Fruit fly (Drosophila melanogaster) whole organism, embryonic: ENCODE results near the gene CG34041.

Experiments used
- Atf6 ChIP-seq: fragments of 200-800 bp; sonication (Bioruptor generic); IDR thresholded peaks from 2 replicates; pipeline ENCODE4 v1.3.6; 2022; ENCODE audit warnings: missing biosample characterization, missing genetic modification characterization
- Bteb2 ChIP-seq: fragments of 200-800 bp; sonication (Bioruptor generic); optimal IDR thresholded peaks from 2 replicates; lab custom pipeline; 2016; ENCODE audit warnings: missing biosample characterization, missing genetic modification characterization
- CG10321 ChIP-seq: fragments of 200-800 bp; sonication (Bioruptor generic); IDR thresholded peaks from 2 replicates; pipeline ENCODE4 v1.3.6; 2022; ENCODE audit warnings: missing biosample characterization, missing genetic modification characterization
- CG13296 ChIP-seq: fragments of 200-800 bp; sonication (Bioruptor generic); optimal IDR thresholded peaks from 3 replicates; lab custom pipeline; 2018; ENCODE audit warnings: missing biosample characterization, mild to moderate bottlenecking, missing genetic modification characterization
- CG15011 ChIP-seq: fragments of 200-800 bp; sonication (Bioruptor generic); optimal IDR thresholded peaks from 3 replicates; lab custom pipeline; 2018; ENCODE audit warnings: missing biosample characterization, mild to moderate bottlenecking, missing genetic modification characterization
- CG15696 ChIP-seq: fragments of 200-800 bp; sonication (Bioruptor generic); optimal IDR thresholded peaks from 2 replicates; lab custom pipeline; 2019; ENCODE audit warnings: missing biosample characterization, mild to moderate bottlenecking, missing genetic modification characterization, moderate library complexity
- CG1647 ChIP-seq: fragments of 200-800 bp; sonication (Bioruptor generic); optimal IDR thresholded peaks from 3 replicates; lab custom pipeline; 2016; ENCODE audit warnings: missing biosample characterization, missing genetic modification characterization
- CG17359 ChIP-seq: fragments of 200-800 bp; sonication (Bioruptor generic); optimal IDR thresholded peaks from 3 replicates; lab custom pipeline; 2018; ENCODE audit warnings: missing biosample characterization, mild to moderate bottlenecking, missing genetic modification characterization, moderate library complexity
- CG17385 ChIP-seq: fragments of 200-800 bp; sonication (Bioruptor generic); optimal IDR thresholded peaks from 3 replicates; lab custom pipeline; 2018; ENCODE audit warnings: missing biosample characterization, mild to moderate bottlenecking, missing genetic modification characterization
- CG17568 ChIP-seq: fragments of 200-800 bp; sonication (Bioruptor generic); optimal IDR thresholded peaks from 2 replicates; lab custom pipeline; 2018; ENCODE audit warnings: missing biosample characterization, mild to moderate bottlenecking, missing genetic modification characterization, moderate library complexity
- CG30403 ChIP-seq: fragments of 200-800 bp; sonication (Bioruptor generic); optimal IDR thresholded peaks from 3 replicates; lab custom pipeline; 2016; ENCODE audit warnings: missing biosample characterization, missing genetic modification characterization
- CG31388 ChIP-seq: fragments of 200-800 bp; sonication (Bioruptor generic); optimal IDR thresholded peaks from 2 replicates; lab custom pipeline; 2016; ENCODE audit warnings: missing biosample characterization, missing genetic modification characterization
- CG4360 ChIP-seq: fragments of 200-800 bp; sonication (Bioruptor generic); IDR thresholded peaks from 2 replicates; pipeline ENCODE4 v1.3.6; 2022; ENCODE audit warnings: missing biosample characterization, missing genetic modification characterization
- CG4424 ChIP-seq: fragments of 200-800 bp; sonication (Bioruptor generic); optimal IDR thresholded peaks from 3 replicates; lab custom pipeline; 2016; ENCODE audit warnings: missing biosample characterization, missing genetic modification characterization
- CG5180 ChIP-seq: fragments of 200-800 bp; sonication (Bioruptor generic); optimal IDR thresholded peaks from 3 replicates; lab custom pipeline; 2017; ENCODE audit warnings: missing biosample characterization, missing genetic modification characterization, mild to moderate bottlenecking, moderate library complexity, missing genetic modification reagents
- CG6683 ChIP-seq: fragments of 200-800 bp; sonication (Bioruptor generic); optimal IDR thresholded peaks from 2 replicates; lab custom pipeline; 2017; ENCODE audit warnings: missing biosample characterization, mild to moderate bottlenecking, missing genetic modification characterization, missing genetic modification reagents
- CG7357 ChIP-seq: fragments of 200-800 bp; sonication (Bioruptor generic); IDR thresholded peaks from 3 replicates; pipeline ENCODE4 v1.3.6; 2022; ENCODE audit warnings: missing biosample characterization, missing genetic modification characterization
- CG7786 ChIP-seq: fragments of 200-800 bp; sonication (Bioruptor generic); optimal IDR thresholded peaks from 2 replicates; lab custom pipeline; 2016; ENCODE audit warnings: missing biosample characterization, missing genetic modification characterization
- CTCF ChIP-seq: fragments of 200-800 bp; sonication (Bioruptor generic); optimal IDR thresholded peaks from 2 replicates; lab custom pipeline; 2017; ENCODE audit warnings: missing biosample characterization, mild to moderate bottlenecking, missing genetic modification characterization, moderate library complexity
- Elba2 ChIP-seq: fragments of 200-800 bp; sonication (Bioruptor generic); optimal IDR thresholded peaks from 3 replicates; lab custom pipeline; 2016; ENCODE audit warnings: missing biosample characterization, missing genetic modification characterization
- Gsc ChIP-seq: fragments of 200-800 bp; sonication (Bioruptor generic); IDR thresholded peaks from 2 replicates; pipeline ENCODE4 v1.3.6; 2022; ENCODE audit warnings: missing biosample characterization, missing genetic modification characterization
- Gug ChIP-seq: fragments of 200-800 bp; sonication (Bioruptor generic); IDR thresholded peaks from 4 replicates; pipeline ENCODE4 v1.3.6; 2022; ENCODE audit warnings: missing biosample characterization, missing genetic modification characterization
- HmgD ChIP-seq: fragments of 200-800 bp; sonication (Bioruptor generic); optimal IDR thresholded peaks from 3 replicates; lab custom pipeline; 2016; ENCODE audit warnings: missing biosample characterization, missing genetic modification characterization
- Hmr ChIP-seq: fragments of 200-800 bp; sonication (Bioruptor generic); optimal IDR thresholded peaks from 3 replicates; lab custom pipeline; 2017; ENCODE audit warnings: mild to moderate bottlenecking, missing biosample characterization, missing genetic modification reagents, missing genetic modification characterization
- Kr ChIP-seq: fragments of 200-800 bp; sonication (Bioruptor generic); optimal IDR thresholded peaks from 2 replicates; lab custom pipeline; 2017; ENCODE audit warnings: missing biosample characterization, mild to moderate bottlenecking, missing genetic modification characterization
- Lim3 ChIP-seq: fragments of 200-800 bp; sonication (Bioruptor generic); IDR thresholded peaks from 2 replicates; pipeline ENCODE4 v1.3.6; 2022; ENCODE audit warnings: missing biosample characterization, missing genetic modification characterization
- MTF-1 ChIP-seq: fragments of 200-800 bp; sonication (Bioruptor generic); optimal IDR thresholded peaks from 2 replicates; lab custom pipeline; 2018; ENCODE audit warnings: missing biosample characterization, mild to moderate bottlenecking, missing genetic modification characterization, borderline replicate concordance
- Max ChIP-seq: fragments of 200-800 bp; sonication (Bioruptor generic); optimal IDR thresholded peaks from 2 replicates; lab custom pipeline; 2016; ENCODE audit warnings: missing biosample characterization, mild to moderate bottlenecking, missing genetic modification characterization
- Myb ChIP-seq: fragments of 200-800 bp; sonication (Bioruptor generic); optimal IDR thresholded peaks from 2 replicates; lab custom pipeline; 2016; ENCODE audit warnings: missing biosample characterization, missing genetic modification characterization
- Neu2 ChIP-seq: fragments of 200-800 bp; sonication (Bioruptor generic); optimal IDR thresholded peaks from 3 replicates; lab custom pipeline; 2016; ENCODE audit warnings: missing biosample characterization, missing genetic modification characterization, borderline replicate concordance
- Oli ChIP-seq: fragments of 200-800 bp; sonication (Bioruptor generic); optimal IDR thresholded peaks from 2 replicates; lab custom pipeline; 2018; ENCODE audit warnings: missing biosample characterization, mild to moderate bottlenecking, missing genetic modification characterization, moderate library complexity
- Opbp ChIP-seq: fragments of 200-800 bp; sonication (Bioruptor generic); IDR thresholded peaks from 3 replicates; pipeline ENCODE4 v1.3.6; 2022; ENCODE audit warnings: missing biosample characterization, missing genetic modification characterization; ENCODE audit not compliant: partially characterized antibody
- bbx ChIP-seq: fragments of 200-800 bp; sonication (Bioruptor generic); IDR thresholded peaks from 2 replicates; pipeline ENCODE4 v1.3.6; 2022; ENCODE audit warnings: missing biosample characterization, missing genetic modification characterization; ENCODE audit not compliant: partially characterized antibody
- cato ChIP-seq: fragments of 200-800 bp; sonication (Bioruptor generic); optimal IDR thresholded peaks from 2 replicates; lab custom pipeline; 2016; ENCODE audit warnings: missing biosample characterization, missing genetic modification characterization, borderline replicate concordance
- chn ChIP-seq: fragments of 200-800 bp; sonication (Bioruptor generic); optimal IDR thresholded peaks from 2 replicates; lab custom pipeline; 2016; ENCODE audit warnings: missing biosample characterization, missing genetic modification characterization
- ci ChIP-seq: fragments of 200-800 bp; sonication (Bioruptor generic); IDR thresholded peaks from 3 replicates; pipeline ENCODE4 v1.3.6; 2022; ENCODE audit warnings: missing biosample characterization, missing genetic modification characterization
- crc ChIP-seq: fragments of 200-800 bp; sonication (Bioruptor generic); optimal IDR thresholded peaks from 2 replicates; lab custom pipeline; 2016; ENCODE audit warnings: missing biosample characterization, missing genetic modification characterization
- dati ChIP-seq: fragments of 200-800 bp; sonication (Bioruptor generic); IDR thresholded peaks from 2 replicates; pipeline ENCODE4 v1.3.6; 2022; ENCODE audit warnings: missing biosample characterization, missing genetic modification characterization
- disco-r ChIP-seq: fragments of 200-800 bp; sonication (Bioruptor generic); optimal IDR thresholded peaks from 2 replicates; lab custom pipeline; 2016; ENCODE audit warnings: missing biosample characterization, missing genetic modification characterization
- dm ChIP-seq: fragments of 200-800 bp; sonication (Bioruptor generic); optimal IDR thresholded peaks from 3 replicates; lab custom pipeline; 2016; ENCODE audit warnings: missing biosample characterization, missing genetic modification characterization
- fd64A ChIP-seq: fragments of 200-800 bp; sonication (Bioruptor generic); optimal IDR thresholded peaks from 3 replicates; lab custom pipeline; 2018; ENCODE audit warnings: missing biosample characterization, mild to moderate bottlenecking, missing genetic modification characterization
- gro ChIP-seq: fragments of 200-800 bp; sonication (Bioruptor generic); optimal IDR thresholded peaks from 2 replicates; lab custom pipeline; 2016; ENCODE audit warnings: missing biosample characterization, missing genetic modification characterization
- ham ChIP-seq: fragments of 200-800 bp; sonication (Bioruptor generic); IDR thresholded peaks from 2 replicates; pipeline ENCODE4 v1.3.6; 2022; ENCODE audit warnings: missing biosample characterization, missing genetic modification characterization
- lola ChIP-seq, 3 experiments: fragments of >200 bp in 2 of 3; fragments of 200-800 bp in 1 of 3; sonication (Bioruptor generic) in 1 of 3; optimal IDR thresholded peaks; 2 replicates each; lab custom pipeline; 2017 to 2019; ENCODE audit warnings: missing biosample characterization in 3 of 3, missing genetic modification characterization in 3 of 3, mild to moderate bottlenecking in 1 of 3, moderate library complexity in 1 of 3
- nmo ChIP-seq: fragments of 200-800 bp; sonication (Bioruptor generic); optimal IDR thresholded peaks from 2 replicates; lab custom pipeline; 2018; ENCODE audit warnings: missing biosample characterization, mild to moderate bottlenecking, missing genetic modification characterization, moderate library complexity
- odd ChIP-seq: fragments of 200-800 bp; sonication (Bioruptor generic); optimal IDR thresholded peaks from 2 replicates; lab custom pipeline; 2017; ENCODE audit warnings: missing biosample characterization, mild to moderate bottlenecking, missing genetic modification characterization
- repo ChIP-seq: fragments of 200-800 bp; sonication (Bioruptor generic); optimal IDR thresholded peaks from 2 replicates; lab custom pipeline; 2016; ENCODE audit warnings: missing biosample characterization, missing genetic modification characterization
- salm ChIP-seq: fragments of 200-800 bp; sonication (Bioruptor generic); optimal IDR thresholded peaks from 2 replicates; lab custom pipeline; 2018; ENCODE audit warnings: missing biosample characterization, mild to moderate bottlenecking, missing genetic modification characterization
- ssp ChIP-seq: fragments of 200-800 bp; sonication (Bioruptor generic); IDR thresholded peaks from 2 replicates; pipeline ENCODE4 v1.3.6; 2022; ENCODE audit warnings: missing biosample characterization, missing genetic modification characterization
- sug ChIP-seq: fragments of 200-800 bp; optimal IDR thresholded peaks from 2 replicates; lab custom pipeline; 2019; ENCODE audit warnings: missing biosample characterization, mild to moderate bottlenecking, missing genetic modification characterization, moderate library complexity
- yki ChIP-seq: fragments of >200 bp; optimal IDR thresholded peaks from 3 replicates; lab custom pipeline; 2018

The CG34041 gene

dm6 chr3R:30540196-30540595, 32.4 kb downstream of the CG34041 start (continued):
- peak; percentile 87 for TF ChIP-seq CG15011 (GFP tag; lab: Kevin White, UChicago)
- TF ChIP-seq Gsc (GFP tag; lab: Robert Waterston, UW), result peak; percentile 87
- peak; percentile 66 for TF ChIP-seq CG4360 (GFP tag; lab: Robert Waterston, UW)
- TF ChIP-seq sug (tag; lab: Kevin White, UChicago), result peak; percentile 87
- TF ChIP-seq dm, result peak; percentile 82
- peak; percentile 90 for TF ChIP-seq disco-r
- peak; percentile 83 for TF ChIP-seq ham (GFP tag; lab: Robert Waterston, UW)
- peak; percentile 91 for TF ChIP-seq Oli (tag; lab: Kevin White, UChicago)
- TF ChIP-seq Gug (GFP tag; lab: Robert Waterston, UW), result peak; percentile 93
- TF ChIP-seq CG7357 (GFP tag; lab: Robert Waterston, UW), result peak; percentile 84
- peak; percentile 94 for TF ChIP-seq CG30403 (GFP tag; lab: Kevin White, UChicago)
- TF ChIP-seq Myb, result peak; percentile 83
- TF ChIP-seq Elba2 (GFP tag; lab: Kevin White, UChicago), result no peak
- TF ChIP-seq CG17359 (tag; lab: Kevin White, UChicago), result peak; percentile 95
- peak; percentile 94 for TF ChIP-seq nmo
- peak; percentile 71; the same call in 1 of the 2 replicates for TF ChIP-seq CG10321 (GFP tag; lab: Robert Waterston, UW)
- peak in 1 of 3 experiments; percentile 67 for TF ChIP-seq lola (GFP tag; optimal IDR thresholded peaks at IDR 0.05; lab: Kevin White, UChicago)
- TF ChIP-seq Lim3 (GFP tag; lab: Robert Waterston, UW), result peak; percentile 81
- peak; percentile 16 for TF ChIP-seq Neu2
- no peak for TF ChIP-seq Kr
- TF ChIP-seq repo (GFP tag; lab: Kevin White, UChicago), result peak; percentile 91
- peak; percentile 85 for TF ChIP-seq crc (GFP tag; lab: Kevin White, UChicago)
- peak; percentile 94 for TF ChIP-seq CG7786 (GFP tag; lab: Kevin White, UChicago)
- TF ChIP-seq cato (GFP tag; lab: Kevin White, UChicago), result peak; percentile 79
- peak; percentile 63 for TF ChIP-seq CG31388 (GFP tag; lab: Kevin White, UChicago)
- peak; percentile 88 for TF ChIP-seq Bteb2
- peak; percentile 84 for TF ChIP-seq MTF-1 (GFP tag; lab: Kevin White, UChicago)
- peak; percentile 94 for TF ChIP-seq chn (GFP tag; lab: Kevin White, UChicago)
- TF ChIP-seq ssp (GFP tag; lab: Robert Waterston, UW), result peak; percentile 76
- no peak for TF ChIP-seq bbx
- peak; percentile 91 for TF ChIP-seq CG13296 (GFP tag; lab: Kevin White, UChicago)
- peak; percentile 84 for TF ChIP-seq odd (GFP tag; lab: Kevin White, UChicago)
- TF ChIP-seq yki (lab: Kevin White, UChicago), result no peak
- TF ChIP-seq dati (GFP tag; lab: Robert Waterston, UW), result peak; percentile 88
- TF ChIP-seq CG17385 (GFP tag; lab: Kevin White, UChicago), result peak; percentile 86
- no peak for TF ChIP-seq Opbp (GFP tag; lab: Robert Waterston, UW)
- peak; percentile 63 for TF ChIP-seq CG15696 (tag; lab: Kevin White, UChicago)
- TF ChIP-seq CG5180 (GFP tag; lab: Kevin White, UChicago), result peak; percentile 84
- peak; percentile 81 for TF ChIP-seq CG6683
- TF ChIP-seq Atf6 (GFP tag; lab: Robert Waterston, UW), result peak; percentile 90
- peak; percentile 94 for TF ChIP-seq gro (GFP tag; lab: Kevin White, UChicago)
- TF ChIP-seq CG17568 (GFP tag; lab: Kevin White, UChicago), result peak; percentile 84
- peak; percentile 85 for TF ChIP-seq salm (tag; lab: Kevin White, UChicago)
- peak; percentile 77 for TF ChIP-seq fd64A (GFP tag; lab: Kevin White, UChicago)
- peak; percentile 92 for TF ChIP-seq CG1647
- TF ChIP-seq Max (GFP tag; lab: Kevin White, UChicago), result peak; percentile 83
- peak; percentile 93 for TF ChIP-seq Hmr (GFP tag; lab: Kevin White, UChicago)
- TF ChIP-seq HmgD (GFP tag; lab: Kevin White, UChicago), result peak; percentile 87
- peak; percentile 96 for TF ChIP-seq ci (GFP tag; lab: Robert Waterston, UW)
- peak; percentile 93 for TF ChIP-seq CG4424 (GFP tag; lab: Kevin White, UChicago)
- peak; percentile 43 for TF ChIP-seq CTCF (GFP tag; lab: Kevin White, UChicago)
